Fruit fly (Drosophila melanogaster): Measurements from ENCODE around the gene CG13460.

DNA sequence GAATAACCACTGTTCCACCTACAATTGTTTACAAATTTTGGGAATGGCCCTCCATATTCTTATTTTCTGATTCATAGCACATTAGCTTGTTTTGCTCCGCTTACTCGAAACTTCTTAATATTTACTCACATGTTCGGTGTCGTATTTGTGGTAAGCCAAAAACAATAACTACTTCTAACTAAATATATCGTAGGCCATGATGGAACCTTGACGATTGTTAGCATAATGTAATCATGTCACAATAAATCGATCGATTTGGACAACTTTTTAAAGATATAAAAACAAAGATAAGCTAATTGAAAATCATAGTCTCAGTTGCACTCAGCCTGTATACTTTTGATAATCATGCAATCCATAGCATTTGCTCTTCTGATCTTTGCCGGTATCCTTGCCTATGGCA, 7.0 kb downstream of the CG13460 start, which contains the start of gene EAChm:
- TF ChIP-seq CG11617 (GFP tag; optimal IDR thresholded peaks at IDR 0.05) (no peak), kay (GFP tag; ENCODE audit: borderline replicate concordance) (no peak), CG12768 (GFP tag; optimal IDR thresholded peaks at IDR 0.05) (no peak), CG33017 (tag; optimal IDR thresholded peaks at IDR 0.05) (no peak), CG1620 (GFP tag; optimal IDR thresholded peaks at IDR 0.05) (no peak), cnc (optimal IDR thresholded peaks at IDR 0.05) (no peak), CG14711 (tag; optimal IDR thresholded peaks at IDR 0.05) (no peak), ovo (GFP tag; optimal IDR thresholded peaks at IDR 0.05) (no peak), Crg-1 (GFP tag; optimal IDR thresholded peaks at IDR 0.05) (no peak), Mnt (GFP tag; optimal IDR thresholded peaks at IDR 0.05) (no peak), Clk (GFP tag; optimal IDR thresholded peaks at IDR 0.05) (no peak)

Measured in whole organism, adult.